Worm (Caenorhabditis elegans) whole organism, late embryonic: Measurements from ENCODE around the gene F16G10.8.

ENCODE experiments used
- C08G9.2 ChIP-seq: sonication (generic microtip); optimal IDR thresholded peaks from 2 replicates; lab custom pipeline; 2016; ENCODE audit warnings: mild to moderate bottlenecking, missing genetic modification characterization, moderate library complexity, missing compliant biosample characterization
- Y22D7AL.16 ChIP-seq: sonication (generic microtip); optimal IDR thresholded peaks from 2 replicates; lab custom pipeline; 2016; ENCODE audit warnings: missing genetic modification characterization, missing compliant biosample characterization
- che-1 ChIP-seq: sonication (generic microtip); optimal IDR thresholded peaks from 2 replicates; lab custom pipeline; 2016; ENCODE audit warnings: mild to moderate bottlenecking, missing genetic modification characterization, missing compliant biosample characterization
- fkh-10 ChIP-seq: fragments of 150-350 bp; optimal IDR thresholded peaks from 2 replicates; lab custom pipeline; 2014; ENCODE audit warnings: missing biosample characterization, missing genetic modification reagents, missing genetic modification characterization
- nfya-1 ChIP-seq: sonication (generic microtip); optimal IDR thresholded peaks from 2 replicates; lab custom pipeline; 2017; ENCODE audit warnings: missing genetic modification characterization, mild to moderate bottlenecking, missing compliant biosample characterization, antibody characterized with exemption, moderate library complexity
- pat-9 ChIP-seq: fragments of 200-800 bp; sonication (Bioruptor generic); optimal IDR thresholded peaks from 2 replicates; lab custom pipeline; 2018; ENCODE audit warnings: mild to moderate bottlenecking, missing genetic modification characterization, moderate library complexity, missing compliant biosample characterization
- pqm-1 ChIP-seq: sonication (generic microtip); optimal IDR thresholded peaks from 2 replicates; lab custom pipeline; 2016; ENCODE audit warnings: missing genetic modification characterization, missing compliant biosample characterization
- pros-1 ChIP-seq: fragments of 150-350 bp; optimal IDR thresholded peaks from 2 replicates; lab custom pipeline; 2014; ENCODE audit warnings: missing biosample characterization, missing genetic modification reagents, missing genetic modification characterization

DNA sequence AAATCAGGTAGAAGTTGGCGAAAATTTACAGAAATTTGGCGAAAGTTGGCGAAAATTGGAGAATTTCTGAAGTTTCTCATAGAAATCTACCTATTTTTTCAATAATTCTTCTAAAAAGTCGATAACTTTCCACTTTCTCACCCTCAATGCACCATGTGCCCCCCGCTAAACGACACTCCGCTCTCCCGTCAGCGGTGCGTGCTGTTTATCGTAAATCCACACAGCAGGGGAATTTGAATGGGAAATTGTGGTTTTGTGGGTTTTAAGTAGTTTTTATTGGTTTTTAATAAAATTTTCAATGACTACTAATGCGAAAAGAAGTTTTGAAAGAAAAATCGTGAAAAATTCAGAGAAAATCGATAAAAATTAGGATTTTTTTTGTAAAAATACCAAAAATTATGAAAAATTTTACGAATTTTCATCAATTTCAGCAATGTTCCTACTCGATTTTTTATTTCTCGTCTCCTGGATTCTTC, 41.2 kb downstream of the F16G10.8 start, which contains the start of gene F43C11.6:
- TF ChIP-seq che-1 (tag; lab: Kevin White, UChicago) (no peak), fkh-10 (GFP tag; lab: Kevin White, UChicago) (no peak), C08G9.2 (tag; lab: Kevin White, UChicago) (no peak), pros-1 (tag; lab: Kevin White, UChicago) (no peak), pat-9 (tag; lab: Kevin White, UChicago) (no peak), nfya-1 (no peak), pqm-1 (no peak), Y22D7AL.16 (no peak)
